Worm (Caenorhabditis elegans): ENCODE measurements around the gene snr-4.

The snr-4 gene

DNA sequence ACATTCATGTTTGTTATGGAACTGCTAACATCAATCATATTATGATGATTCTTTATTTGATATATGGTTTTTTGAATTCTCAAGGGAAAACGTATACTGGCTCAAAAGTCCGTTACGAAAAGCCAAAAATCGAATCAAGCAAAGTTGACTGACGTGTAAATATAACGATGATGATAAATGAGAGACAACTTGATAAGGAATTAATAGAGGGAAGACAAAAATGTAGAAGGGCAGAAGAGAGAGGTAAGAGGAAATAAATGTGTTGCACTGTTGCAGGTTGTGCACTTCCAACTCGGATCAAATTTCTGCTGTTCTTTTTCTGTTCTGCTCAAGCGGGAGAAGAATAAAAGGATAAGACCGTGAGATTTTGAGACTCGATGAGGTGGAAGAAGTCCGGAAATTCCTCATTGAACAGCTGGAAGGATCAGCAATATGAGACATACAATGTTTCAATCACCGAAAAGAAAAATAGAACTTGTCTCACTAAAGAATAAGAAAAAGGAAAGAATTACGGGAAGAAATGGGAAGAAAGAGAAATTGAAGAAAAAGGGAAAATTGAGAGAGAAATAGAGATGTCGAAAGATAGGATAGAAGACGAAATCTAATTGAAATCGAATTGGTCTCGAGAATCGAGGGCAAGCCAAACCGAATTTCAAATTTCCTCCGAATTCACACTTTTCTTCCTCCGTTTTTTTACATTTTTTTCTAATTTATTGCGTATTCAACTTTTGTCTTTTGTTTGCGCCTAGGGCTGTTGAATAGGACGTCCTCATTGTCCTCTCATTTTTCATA, 6.8 kb upstream of the snr-4 start:
- TF ChIP-seq hmg-20 (GFP tag; IDR thresholded peaks at IDR 0.05) (no peak), ceh-100 (GFP tag; IDR thresholded peaks at IDR 0.05) (no peak), nhr-80 (tag; optimal IDR thresholded peaks at IDR 0.05) (peak; percentile 66), ztf-28 (GFP tag; IDR thresholded peaks at IDR 0.05) (no peak), let-607 (tag; optimal IDR thresholded peaks at IDR 0.05) (peak in 1 of 2 experiments; percentile 56), pbrm-1 (GFP tag; IDR thresholded peaks at IDR 0.05) (no peak), nfya-1 (tag; optimal IDR thresholded peaks at IDR 0.05; ENCODE audit: borderline replicate concordance, insufficient read depth) (no peak)

DNA sequence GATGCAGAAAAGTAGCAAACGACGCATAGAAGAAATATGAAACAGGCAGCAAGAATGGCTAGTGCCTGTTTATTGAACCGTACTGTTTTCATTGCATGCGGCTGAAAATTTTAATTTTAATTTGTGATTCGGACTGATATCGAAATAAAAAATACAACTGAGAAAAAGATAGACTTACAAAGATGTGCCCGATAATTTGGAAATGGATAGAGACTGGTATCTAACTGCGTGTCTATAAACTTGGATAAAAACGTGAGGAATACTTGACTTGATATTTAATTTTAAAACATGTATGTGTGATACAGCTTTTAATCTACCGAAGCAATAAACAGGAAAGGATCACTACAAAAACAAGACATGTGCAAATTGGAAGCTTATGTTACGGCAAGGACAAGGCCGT, 5.9 kb upstream of the snr-4 start, which contains the start of gene mans-2:
mans-2 (minus strand) TSS at position 101 of the 400 bp plus-strand sequence.
- TF ChIP-seq let-526 (GFP tag; IDR thresholded peaks at IDR 0.05) (no peak), fkh-3 (tag; optimal IDR thresholded peaks at IDR 0.05) (no peak), snpc-4 (GFP tag; optimal IDR thresholded peaks at IDR 0.05) (no peak), snpc-4 (tag; optimal IDR thresholded peaks at IDR 0.05) (no peak), somi-1 (GFP tag; optimal IDR thresholded peaks at IDR 0.05) (no peak)

DNA sequence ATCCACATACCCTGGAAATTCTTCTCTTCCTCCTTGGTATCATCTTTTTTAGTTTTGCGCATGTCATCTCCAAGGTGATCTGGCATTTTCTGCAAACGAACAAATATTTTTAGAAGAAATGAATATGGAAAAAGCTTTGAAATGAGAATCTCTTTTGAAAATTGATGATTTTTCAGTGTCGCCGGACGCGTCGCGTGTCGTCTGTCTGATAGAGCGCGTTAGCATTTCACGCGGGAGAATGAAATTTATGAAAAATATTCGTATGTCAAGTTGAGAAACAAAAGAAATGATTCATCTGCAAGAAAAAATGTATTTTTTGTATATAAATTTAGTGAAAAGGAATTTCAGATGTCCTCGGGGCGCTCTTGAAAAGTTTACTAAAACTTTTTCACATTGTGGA, 2.8 kb upstream of the snr-4 start, which contains the start of gene rpt-1:
rpt-1 (minus strand) TSS at position 89 of the 400 bp plus-strand sequence.
- TF ChIP-seq lin-35 (GFP tag; optimal IDR thresholded peaks at IDR 0.05) (peak in 1 of 3 experiments; percentile 62), snpc-1.1 (tag; optimal IDR thresholded peaks at IDR 0.05; ENCODE audit: insufficient read depth) (peak; percentile 50), lin-54 (GFP tag; optimal IDR thresholded peaks at IDR 0.05) (peak; percentile 68), F33H1.4 (GFP tag; IDR thresholded peaks at IDR 0.05) (0 out of 2 replicates have a peak, but pooled peaks have one; percentile 19), cebp-1 (GFP tag; IDR thresholded peaks at IDR 0.05) (no peak), cebp-1 (tag; optimal IDR thresholded peaks at IDR 0.05) (peak; percentile 31), tbp1 (GFP tag; optimal IDR thresholded peaks at IDR 0.05) (peak; percentile 23), madf-3 (GFP tag; IDR thresholded peaks at IDR 0.05) (peak; percentile 98), mcd-1 (GFP tag; IDR thresholded peaks at IDR 0.05) (peak; percentile 81), ceh-100 (GFP tag; IDR thresholded peaks at IDR 0.05) (peak; percentile 68), lin-40 (tag; optimal IDR thresholded peaks at IDR 0.05) (peak; percentile 16), F37B4.10 (GFP tag; IDR thresholded peaks at IDR 0.05) (no peak), egrh-3 (GFP tag; IDR thresholded peaks at IDR 0.05) (no peak), nhr-120 (GFP tag; IDR thresholded peaks at IDR 0.05) (no peak), attf-5 (GFP tag; optimal IDR thresholded peaks at IDR 0.05) (peak; percentile 66), zfh-2 (GFP tag; conservative IDR thresholded peaks at IDR 0.05) (no peak), efl-1 (GFP tag; optimal IDR thresholded peaks at IDR 0.05) (peak; percentile 68), F49E8.2 (tag; optimal IDR thresholded peaks at IDR 0.05; ENCODE audit: insufficient read depth) (peak; percentile 51), dpl-1 (GFP tag; optimal IDR thresholded peaks at IDR 0.05) (peak; percentile 67), madf-8 (GFP tag; conservative IDR thresholded peaks at IDR 0.05) (0 out of 2 replicates have a peak, but pooled peaks have one; percentile 10), snpc-4 (GFP tag; optimal IDR thresholded peaks at IDR 0.05) (no peak), snpc-4 (tag; optimal IDR thresholded peaks at IDR 0.05) (peak; percentile 53 to 85 (median 81)), mes-4 (tag; optimal IDR thresholded peaks at IDR 0.05) (no peak), D2030.7 (GFP tag; IDR thresholded peaks at IDR 0.05) (0 out of 2 replicates have a peak, but pooled peaks have one; percentile 10), nhr-80 (tag; optimal IDR thresholded peaks at IDR 0.05) (peak; percentile 9)

All from whole organism, young adult.